Worm (Caenorhabditis elegans) whole organism, L2 larva: ENCODE measurements around the gene F22E12.3.

Experiments used
- F13H6.1 ChIP-seq: sonication (generic microtip); optimal IDR thresholded peaks from 2 replicates; lab custom pipeline; 2016; ENCODE audit warnings: missing genetic modification characterization, missing compliant biosample characterization
- R02D3.7 ChIP-seq: fragments of 150-350 bp; optimal IDR thresholded peaks from 2 replicates; lab custom pipeline; 2014; ENCODE audit warnings: missing biosample characterization, missing genetic modification characterization
- alr-1 ChIP-seq: fragments of 150-350 bp; optimal IDR thresholded peaks from 2 replicates; lab custom pipeline; 2014; ENCODE audit warnings: missing biosample characterization, missing genetic modification characterization
- blmp-1 ChIP-seq: sonication (generic microtip); optimal IDR thresholded peaks from 2 replicates; lab custom pipeline; 2017; ENCODE audit warnings: missing genetic modification characterization, mild to moderate bottlenecking, missing compliant biosample characterization, antibody characterized with exemption, moderate library complexity; ENCODE audit not compliant: insufficient read depth
- ceh-82 ChIP-seq: fragments of 150-350 bp; optimal IDR thresholded peaks from 2 replicates; lab custom pipeline; 2014; ENCODE audit warnings: missing biosample characterization, missing genetic modification characterization
- lin-13 ChIP-seq: fragments of 150-350 bp; optimal IDR thresholded peaks from 2 replicates; lab custom pipeline; 2014; ENCODE audit warnings: missing biosample characterization, missing genetic modification reagents, missing genetic modification characterization
- lin-39 ChIP-seq: fragments of 150-350 bp; optimal IDR thresholded peaks from 2 replicates; lab custom pipeline; 2014; ENCODE audit warnings: missing biosample characterization, missing genetic modification reagents, missing genetic modification characterization
- lsy-2 ChIP-seq, 2 experiments: fragments of 150-350 bp in 1 of 2; sonication (generic microtip) in 1 of 2; optimal IDR thresholded peaks; 2 replicates each; lab custom pipeline; 2014 to 2017; ENCODE audit warnings: missing biosample characterization in 2 of 2, missing genetic modification characterization in 2 of 2
- nhr-11 ChIP-seq: fragments of 150-350 bp; optimal IDR thresholded peaks from 2 replicates; lab custom pipeline; 2014; ENCODE audit warnings: missing biosample characterization, missing genetic modification characterization
- nhr-237 ChIP-seq: fragments of 150-350 bp; optimal IDR thresholded peaks from 2 replicates; lab custom pipeline; 2014; ENCODE audit warnings: missing biosample characterization, missing genetic modification characterization
- nhr-25 ChIP-seq: fragments of 150-350 bp; sonication (generic microtip); optimal IDR thresholded peaks from 3 replicates; lab custom pipeline; 2014; ENCODE audit warnings: missing biosample characterization, missing genetic modification characterization
- snpc-4 ChIP-seq: fragments of 150-350 bp; optimal IDR thresholded peaks from 2 replicates; lab custom pipeline; 2014; ENCODE audit warnings: missing biosample characterization, missing genetic modification characterization
- ztf-1 ChIP-seq: fragments of 200-800 bp; sonication (Bioruptor generic); conservative IDR thresholded peaks from 2 replicates; pipeline ENCODE4 v1.3.6; 2022; ENCODE audit warnings: missing genetic modification characterization, missing compliant biosample characterization

DNA sequence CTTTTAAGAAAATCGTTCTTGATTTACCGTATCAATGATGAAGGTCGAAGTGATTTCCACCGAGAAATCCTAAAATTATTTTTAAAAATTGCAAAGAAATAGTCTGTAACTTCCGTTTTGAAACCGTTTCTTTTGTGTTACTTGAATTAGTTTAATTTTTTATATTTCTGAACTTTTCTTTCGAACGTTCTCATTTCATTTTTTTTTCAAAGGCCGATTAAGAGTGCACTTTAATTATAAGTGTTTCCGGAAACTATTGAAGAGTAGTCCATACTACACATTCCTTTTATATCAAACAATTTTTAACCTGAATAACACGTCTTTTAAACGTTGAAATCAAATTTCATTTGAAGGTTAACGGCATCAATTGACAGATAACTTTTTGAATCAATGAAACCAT, 4.5 kb upstream of the F22E12.3 start:
- TF ChIP-seq lin-13 (GFP tag; lab: Kevin White, UChicago) = no peak
- TF ChIP-seq nhr-25 (tag; lab: Kevin White, UChicago) = no peak
- no peak for TF ChIP-seq lsy-2 (tag; optimal IDR thresholded peaks at IDR 0.05; lab: Kevin White, UChicago)
- no peak for TF ChIP-seq ceh-82
- no peak for TF ChIP-seq lin-39 (tag; lab: Kevin White, UChicago)
- no peak for TF ChIP-seq blmp-1 (tag; lab: Kevin White, UChicago)
- TF ChIP-seq snpc-4 (tag; lab: Kevin White, UChicago) = no peak
- no peak for TF ChIP-seq F13H6.1 (tag; lab: Kevin White, UChicago)
- no peak for TF ChIP-seq ztf-1 (GFP tag; lab: Robert Waterston, UW)
- no peak for TF ChIP-seq R02D3.7 (tag; lab: Kevin White, UChicago)
- no peak for TF ChIP-seq nhr-237
- no peak for TF ChIP-seq nhr-11 (tag; lab: Kevin White, UChicago)
- no peak for TF ChIP-seq alr-1 (tag; lab: Kevin White, UChicago)
